Fruit fly (Drosophila melanogaster) Kc167 (cell line): ENCODE data around the gene CG44271.

Experiments used
- Myc ChIP-seq: fragments of >200 bp; optimal IDR thresholded peaks from 2 replicates; lab custom pipeline; 2017; ENCODE audit warnings: missing external identifiers
- h ChIP-seq: fragments of >200 bp; optimal IDR thresholded peaks from 3 replicates; lab custom pipeline; 2018; ENCODE audit warnings: missing external identifiers
- psq ChIP-seq: fragments of >200 bp; optimal IDR thresholded peaks from 2 replicates; lab custom pipeline; 2017; ENCODE audit warnings: missing external identifiers
- ttk ChIP-seq: sonication (Bioruptor generic); optimal IDR thresholded peaks from 2 replicates; lab custom pipeline; 2017; ENCODE audit warnings: missing external identifiers

DNA sequence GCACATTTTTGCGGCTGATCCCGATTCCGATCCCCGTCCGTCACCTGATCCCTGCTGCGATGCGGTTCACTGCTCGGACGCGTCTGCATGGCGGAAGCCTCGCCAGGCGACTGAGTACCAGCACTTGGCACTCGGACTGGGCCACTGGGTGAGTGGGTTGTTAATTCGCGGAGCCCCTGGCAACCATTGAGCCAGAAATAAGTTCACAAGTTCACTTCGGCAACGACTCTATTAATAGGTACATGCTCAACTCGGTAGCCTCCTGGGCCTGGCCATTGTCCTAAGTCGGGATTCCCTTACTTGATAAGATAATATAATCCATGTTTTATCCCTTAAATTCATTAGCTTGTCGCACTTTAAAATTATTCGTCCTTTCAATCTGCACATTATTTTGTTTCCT lies 7.6 kb downstream of the CG44271 start, which contains the start of gene TTLL3A:
- no peak for TF ChIP-seq h (lab: Kevin White, UChicago)
- TF ChIP-seq psq (lab: Kevin White, UChicago): no peak
- no peak for TF ChIP-seq Myc
- no peak for TF ChIP-seq ttk (lab: Kevin White, UChicago)
